Worm (Caenorhabditis elegans): ENCODE measurements around the gene cdc-48.1.

ce11 chrII:10564578-10564977 lies 1.4 kb upstream of the cdc-48.1 start, which contains the start of the genes C06A1.6 and C06A1.7:
- TF ChIP-seq sox-2 (GFP tag; IDR thresholded peaks at IDR 0.05) (no peak), C08G9.2 (tag; optimal IDR thresholded peaks at IDR 0.05) (no peak), ama-1 (optimal IDR thresholded peaks at IDR 0.05) (no peak)
